Worm (Caenorhabditis elegans): Measurements from ENCODE around the gene H03G16.6.

The H03G16.6 gene

ce11 chrX:15039029-15039695 is 13.3 kb upstream of the H03G16.6 start:
- no peak for TF ChIP-seq rpc-1 (optimal IDR thresholded peaks at IDR 0.05)
- TF ChIP-seq rpc-1 (tag; optimal IDR thresholded peaks at IDR 0.05) = no peak
- no peak for TF ChIP-seq snpc-3.4 (tag; optimal IDR thresholded peaks at IDR 0.05)
- no peak for TF ChIP-seq lag-1 (GFP tag; IDR thresholded peaks at IDR 0.05)
- TF ChIP-seq Y79H2A.3 (GFP tag; conservative IDR thresholded peaks at IDR 0.05) = no peak
- TF ChIP-seq hlh-26 (GFP tag; conservative IDR thresholded peaks at IDR 0.05) = no peak
- no peak for TF ChIP-seq repo-1 (tag; optimal IDR thresholded peaks at IDR 0.05)
- no peak for TF ChIP-seq unc-130 (GFP tag; optimal IDR thresholded peaks at IDR 0.05)

DNA sequence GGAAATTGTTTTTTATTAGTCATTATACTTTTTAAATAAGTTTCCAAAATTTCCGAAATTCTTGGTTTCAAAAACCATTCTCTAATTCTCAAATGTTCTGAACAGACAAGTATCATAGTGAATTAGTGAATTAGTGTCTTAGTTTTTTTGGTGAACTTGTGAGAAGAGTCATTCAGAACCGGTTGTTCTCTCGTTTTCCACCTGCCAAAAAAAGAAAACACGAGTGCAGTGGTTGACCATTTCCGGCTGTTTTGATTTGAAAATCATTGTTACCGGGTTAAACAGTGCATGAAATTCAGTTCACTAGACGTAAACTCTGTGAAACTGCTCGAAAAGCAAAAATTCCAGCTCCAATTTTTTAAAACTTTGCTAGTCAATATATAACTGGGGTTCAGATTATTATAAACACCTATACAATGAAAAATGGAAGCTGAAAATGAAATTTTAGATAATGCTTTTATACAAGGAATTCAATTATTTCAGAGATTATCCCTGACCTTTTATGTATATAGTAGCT is 12.7 kb upstream of the H03G16.6 start:
- TF ChIP-seq nhr-179 (tag; optimal IDR thresholded peaks at IDR 0.05) = no peak
- no peak for TF ChIP-seq lin-35 (GFP tag; optimal IDR thresholded peaks at IDR 0.05)
- TF ChIP-seq attf-5 (GFP tag; optimal IDR thresholded peaks at IDR 0.05) = no peak
- no peak for TF ChIP-seq snpc-4 (GFP tag; optimal IDR thresholded peaks at IDR 0.05)
- TF ChIP-seq snpc-4 (tag; optimal IDR thresholded peaks at IDR 0.05) = no peak
- no peak for TF ChIP-seq nhr-90 (tag; optimal IDR thresholded peaks at IDR 0.05)
- no peak for TF ChIP-seq bed-1 (GFP tag; IDR thresholded peaks at IDR 0.05)
- no peak for TF ChIP-seq Y95B8A.8 (GFP tag; IDR thresholded peaks at IDR 0.05)
- TF ChIP-seq F57A8.1 (GFP tag; optimal IDR thresholded peaks at IDR 0.05) = no peak
- TF ChIP-seq pbrm-1 (GFP tag; IDR thresholded peaks at IDR 0.05) = no peak

DNA sequence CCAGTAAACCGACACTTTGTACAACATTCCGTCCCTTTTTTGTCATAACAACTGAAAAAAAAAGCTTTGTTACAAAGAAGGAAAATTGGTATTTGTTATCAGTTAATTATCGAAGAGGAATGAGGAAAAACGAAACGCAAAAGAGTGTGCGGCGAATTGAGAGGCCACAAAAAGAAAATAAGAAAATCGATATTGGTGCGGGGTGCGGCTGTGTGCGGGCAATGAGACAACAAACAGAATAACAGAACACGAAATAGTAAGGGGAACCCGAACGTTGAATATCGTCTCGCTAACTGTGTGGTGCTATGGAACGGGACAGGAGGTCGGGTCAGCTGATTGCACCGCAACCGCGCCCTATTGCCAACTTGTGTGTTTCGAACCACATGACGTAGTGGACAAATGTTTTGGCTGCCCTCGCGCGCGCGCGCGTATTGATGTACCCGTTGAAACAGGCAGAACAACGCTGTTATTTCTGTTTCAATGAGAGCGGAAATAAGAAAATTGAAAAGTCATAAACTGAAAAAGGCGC is 11.9 kb upstream of the H03G16.6 start, which contains the start of gene C18B12.4:
C18B12.4 (minus strand) TSS at position 51 of the 529 bp plus-strand sequence.
- TF ChIP-seq ceh-79 (tag; optimal IDR thresholded peaks at IDR 0.05) = no peak
- TF ChIP-seq unc-62 (GFP tag; optimal IDR thresholded peaks at IDR 0.05) = peak; percentile 31
- TF ChIP-seq ceh-100 (GFP tag; IDR thresholded peaks at IDR 0.05) = 0 out of 2 replicates have a peak, but pooled peaks have one; percentile 18
- no peak for TF ChIP-seq hsf-1 (GFP tag; IDR thresholded peaks at IDR 0.05)
- peak; percentile 91 for TF ChIP-seq nhr-80 (tag; optimal IDR thresholded peaks at IDR 0.05)
- peak; percentile 26 for TF ChIP-seq F52B5.7 (tag; optimal IDR thresholded peaks at IDR 0.05)
- TF ChIP-seq hlh-26 (GFP tag; conservative IDR thresholded peaks at IDR 0.05) = no peak
- no peak for TF ChIP-seq ceh-91 (GFP tag; IDR thresholded peaks at IDR 0.05)
- peak; percentile 64 for TF ChIP-seq ZK185.1 (tag; optimal IDR thresholded peaks at IDR 0.05; ENCODE audit: poor library complexity, severe bottlenecking)
- peak; percentile 75 for TF ChIP-seq rcor-1 (GFP tag; IDR thresholded peaks at IDR 0.05)
- TF ChIP-seq D2030.7 (GFP tag; IDR thresholded peaks at IDR 0.05) = no peak
- peak; percentile 93 for TF ChIP-seq ztf-26 (tag; optimal IDR thresholded peaks at IDR 0.05)
- no peak for TF ChIP-seq nhr-27 (tag; optimal IDR thresholded peaks at IDR 0.05)
- peak; percentile 55; the same call in 1 of the 2 replicates for TF ChIP-seq C06A6.2 (GFP tag; conservative IDR thresholded peaks at IDR 0.05)
- TF ChIP-seq F10E7.11 (tag; optimal IDR thresholded peaks at IDR 0.05) = no peak
- no peak for TF ChIP-seq dpff-1 (tag; optimal IDR thresholded peaks at IDR 0.05)
- peak; percentile 6 for TF ChIP-seq B0261.1 (tag; optimal IDR thresholded peaks at IDR 0.05)
- no peak for TF ChIP-seq lsy-27 (tag; optimal IDR thresholded peaks at IDR 0.05; ENCODE audit: borderline replicate concordance, insufficient read depth)
- no peak for TF ChIP-seq F55B11.4 (tag; optimal IDR thresholded peaks at IDR 0.05; ENCODE audit: borderline replicate concordance, insufficient read depth)
- peak; percentile 83 for TF ChIP-seq Y67H2A.10 (GFP tag; conservative IDR thresholded peaks at IDR 0.05)
- TF ChIP-seq K11D2.4 (GFP tag; IDR thresholded peaks at IDR 0.05) = peak; percentile 87; the same call in 1 of the 2 replicates
- no peak for TF ChIP-seq T07F8.4 (tag; optimal IDR thresholded peaks at IDR 0.05)
- no peak for TF ChIP-seq F33H1.4 (GFP tag; IDR thresholded peaks at IDR 0.05)
- TF ChIP-seq nhr-179 (tag; optimal IDR thresholded peaks at IDR 0.05) = no peak
- peak; percentile 70 for TF ChIP-seq madf-10 (tag; optimal IDR thresholded peaks at IDR 0.05)
- TF ChIP-seq aptf-2 (GFP tag; conservative IDR thresholded peaks at IDR 0.05) = no peak
- TF ChIP-seq F57A8.1 (GFP tag; optimal IDR thresholded peaks at IDR 0.05) = no peak
- TF ChIP-seq akir-1 (GFP tag; optimal IDR thresholded peaks at IDR 0.05) = no peak
- TF ChIP-seq pha-4 (tag; optimal IDR thresholded peaks at IDR 0.05) = no peak
- TF ChIP-seq egl-44 (GFP tag; IDR thresholded peaks at IDR 0.05) = peak; percentile 77; the same call in 1 of the 2 replicates

All from whole organism, young adult.